Comparison of ENCODE assay signal across 1 fruit fly cellular context in genomic region chr3R:15087606-15088193, dm6.
TF ChIP-seq lines count a peak whose summit lies in the region.

No protein-coding gene starts in this region.

TF ChIP-seq in whole organism, embryonic, 481 proteins besides CTCF, POLR2A, EP300 and RAD21 (continued from another document):
- TF ChIP-seq insv (GFP tag; optimal IDR thresholded peaks at IDR 0.05; lab: Kevin White, UChicago), result peak in 1 of 2 experiments; percentile 0
- peak; percentile 90 for TF ChIP-seq Doc2 (GFP tag; IDR thresholded peaks at IDR 0.05; lab: Robert Waterston, UW)
- TF ChIP-seq bowl (GFP tag; IDR thresholded peaks at IDR 0.05; lab: Robert Waterston, UW), result peak; percentile 88
- peak; percentile 74 for TF ChIP-seq Optix (GFP tag; IDR thresholded peaks at IDR 0.05; lab: Robert Waterston, UW)
- TF ChIP-seq gfzf (GFP tag; optimal IDR thresholded peaks at IDR 0.05; lab: Kevin White, UChicago), result no peak
- peak; percentile 93 for TF ChIP-seq CG14014 (GFP tag; IDR thresholded peaks at IDR 0.05; lab: Robert Waterston, UW)
- peak; percentile 31 for TF ChIP-seq luna (GFP tag; optimal IDR thresholded peaks at IDR 0.05; lab: Kevin White, UChicago)
- peak; percentile 88 for TF ChIP-seq CG32532 (GFP tag; IDR thresholded peaks at IDR 0.05; lab: Robert Waterston, UW)
- TF ChIP-seq CG1233 (GFP tag; optimal IDR thresholded peaks at IDR 0.05; lab: Kevin White, UChicago), result peak; percentile 68
